Fruit fly (Drosophila melanogaster) whole organism, embryonic: ENCODE results near the gene CG10570.
A peak's percentile ranks its signal among the peaks of the same experiment; 100 is the strongest.

Experiments
- Adf1 ChIP-seq: fragments of 200-800 bp; sonication (Bioruptor generic); IDR thresholded peaks from 2 replicates; pipeline ENCODE4 v1.3.6; 2022; ENCODE audit warnings: missing biosample characterization, missing genetic modification characterization
- Antp ChIP-seq: fragments of 200-800 bp; sonication (Bioruptor generic); optimal IDR thresholded peaks from 3 replicates; lab custom pipeline; 2016; ENCODE audit warnings: missing biosample characterization, missing genetic modification characterization
- Atf3 ChIP-seq: fragments of 200-800 bp; sonication (Bioruptor generic); optimal IDR thresholded peaks from 3 replicates; lab custom pipeline; 2016; ENCODE audit warnings: missing biosample characterization, missing genetic modification characterization
- BtbVII ChIP-seq: fragments of 200-800 bp; sonication (Bioruptor generic); optimal IDR thresholded peaks from 3 replicates; lab custom pipeline; 2017; ENCODE audit warnings: missing biosample characterization, mild to moderate bottlenecking, missing genetic modification characterization
- CG10543 ChIP-seq: fragments of 200-800 bp; sonication (Bioruptor generic); optimal IDR thresholded peaks from 3 replicates; lab custom pipeline; 2017; ENCODE audit warnings: missing biosample characterization, mild to moderate bottlenecking, missing genetic modification characterization, moderate library complexity
- CG11247 ChIP-seq: fragments of 200-800 bp; sonication (Bioruptor generic); IDR thresholded peaks from 2 replicates; pipeline ENCODE4 v1.3.6; 2022; ENCODE audit warnings: missing biosample characterization, missing genetic modification characterization
- CG11504 ChIP-seq: fragments of 200-800 bp; sonication (Bioruptor generic); optimal IDR thresholded peaks from 3 replicates; lab custom pipeline; 2019; ENCODE audit warnings: missing biosample characterization, mild to moderate bottlenecking, missing genetic modification characterization, moderate library complexity
- CG11696 ChIP-seq: fragments of 200-800 bp; sonication (Bioruptor generic); IDR thresholded peaks from 2 replicates; pipeline ENCODE4 v1.3.6; 2022; ENCODE audit warnings: missing biosample characterization, missing genetic modification characterization
- CG11723 ChIP-seq: fragments of 200-800 bp; sonication (Bioruptor generic); optimal IDR thresholded peaks from 2 replicates; lab custom pipeline; 2017; ENCODE audit warnings: missing biosample characterization, mild to moderate bottlenecking, missing genetic modification characterization
- CG13624 ChIP-seq: fragments of 200-800 bp; sonication (Bioruptor generic); optimal IDR thresholded peaks from 2 replicates; lab custom pipeline; 2016; ENCODE audit warnings: missing biosample characterization, missing genetic modification characterization
- CG16815 ChIP-seq: fragments of 200-800 bp; sonication (Bioruptor generic); optimal IDR thresholded peaks from 3 replicates; lab custom pipeline; 2017; ENCODE audit warnings: missing biosample characterization, mild to moderate bottlenecking, missing genetic modification characterization
- CG2120 ChIP-seq: fragments of 200-800 bp; sonication (Bioruptor generic); optimal IDR thresholded peaks from 3 replicates; lab custom pipeline; 2016; ENCODE audit warnings: missing biosample characterization, missing genetic modification characterization
- CG2875 ChIP-seq: fragments of 200-800 bp; sonication (Bioruptor generic); optimal IDR thresholded peaks from 2 replicates; lab custom pipeline; 2017; ENCODE audit warnings: missing biosample characterization, mild to moderate bottlenecking, missing genetic modification characterization, missing genetic modification reagents
- CG32767 ChIP-seq: fragments of 200-800 bp; sonication (Bioruptor generic); IDR thresholded peaks from 2 replicates; pipeline ENCODE4 v1.3.6; 2022; ENCODE audit warnings: missing biosample characterization, missing genetic modification characterization
- CG3407 ChIP-seq: fragments of 200-800 bp; sonication (Bioruptor generic); optimal IDR thresholded peaks from 2 replicates; lab custom pipeline; 2018; ENCODE audit warnings: missing biosample characterization, mild to moderate bottlenecking, missing genetic modification characterization
- CG5953 ChIP-seq: fragments of 200-800 bp; sonication (Bioruptor generic); IDR thresholded peaks from 2 replicates; pipeline ENCODE4 v1.3.6; 2022; ENCODE audit warnings: missing biosample characterization, missing genetic modification characterization
- CG6175 ChIP-seq: fragments of 200-800 bp; sonication (Bioruptor generic); IDR thresholded peaks from 3 replicates; pipeline ENCODE4 v1.3.6; 2022; ENCODE audit warnings: missing biosample characterization, missing genetic modification characterization
- CG7786 ChIP-seq: fragments of 200-800 bp; sonication (Bioruptor generic); optimal IDR thresholded peaks from 2 replicates; lab custom pipeline; 2016; ENCODE audit warnings: missing biosample characterization, missing genetic modification characterization
- CG8765 ChIP-seq: fragments of 200-800 bp; sonication (Bioruptor generic); IDR thresholded peaks from 2 replicates; pipeline ENCODE4 v1.3.6; 2022; ENCODE audit warnings: missing biosample characterization, missing genetic modification characterization
- CG9609 ChIP-seq: fragments of 200-800 bp; sonication (Bioruptor generic); optimal IDR thresholded peaks from 3 replicates; lab custom pipeline; 2016; ENCODE audit warnings: missing biosample characterization, missing genetic modification characterization
- CG9797 ChIP-seq: fragments of 200-800 bp; sonication (Bioruptor generic); optimal IDR thresholded peaks from 3 replicates; lab custom pipeline; 2018; ENCODE audit warnings: missing biosample characterization, mild to moderate bottlenecking, missing genetic modification characterization
- CG9817 ChIP-seq: fragments of 200-800 bp; sonication (Bioruptor generic); optimal IDR thresholded peaks from 2 replicates; lab custom pipeline; 2018; ENCODE audit warnings: missing biosample characterization, mild to moderate bottlenecking, missing genetic modification characterization, moderate library complexity
- CHES-1-like ChIP-seq: fragments of 200-800 bp; sonication (Bioruptor generic); optimal IDR thresholded peaks from 2 replicates; lab custom pipeline; 2016; ENCODE audit warnings: missing biosample characterization, missing genetic modification characterization
- Eip74EF ChIP-seq, 2 experiments: fragments of 200-800 bp in 1 of 2; fragments of >200 bp in 1 of 2; sonication (Bioruptor generic) in 1 of 2; optimal IDR thresholded peaks; 2 replicates each; lab custom pipeline; 2017 to 2019; ENCODE audit warnings: missing biosample characterization in 2 of 2, missing genetic modification characterization in 2 of 2, mild to moderate bottlenecking in 1 of 2, moderate library complexity in 1 of 2
- Gug ChIP-seq: fragments of 200-800 bp; sonication (Bioruptor generic); IDR thresholded peaks from 4 replicates; pipeline ENCODE4 v1.3.6; 2022; ENCODE audit warnings: missing biosample characterization, missing genetic modification characterization
- H15 ChIP-seq: fragments of 200-800 bp; sonication (Bioruptor generic); IDR thresholded peaks from 3 replicates; pipeline ENCODE4 v1.3.6; 2022; ENCODE audit warnings: missing biosample characterization, missing genetic modification characterization
- Hr78 ChIP-seq, 2 experiments: fragments of 200-800 bp in 1 of 2; fragments of >200 bp in 1 of 2; sonication (Bioruptor generic) in 1 of 2; optimal IDR thresholded peaks; 2 replicates each; lab custom pipeline; 2017 to 2019; ENCODE audit warnings: missing biosample characterization in 2 of 2, missing genetic modification characterization in 2 of 2, mild to moderate bottlenecking in 1 of 2, moderate library complexity in 1 of 2
- Lhr ChIP-seq: fragments of 200-800 bp; sonication (Bioruptor generic); optimal IDR thresholded peaks from 3 replicates; lab custom pipeline; 2017; ENCODE audit warnings: mild to moderate bottlenecking, missing biosample characterization, missing genetic modification reagents, missing genetic modification characterization
- Poxn ChIP-seq: fragments of 200-800 bp; sonication (Bioruptor generic); IDR thresholded peaks from 2 replicates; pipeline ENCODE4 v1.3.6; 2022; ENCODE audit warnings: missing biosample characterization, missing genetic modification characterization
- Ptx1 ChIP-seq: fragments of 200-800 bp; sonication (Bioruptor generic); IDR thresholded peaks from 2 replicates; pipeline ENCODE4 v1.3.6; 2022; ENCODE audit warnings: missing biosample characterization, missing genetic modification characterization
- Sin3A ChIP-seq: fragments of >200 bp; optimal IDR thresholded peaks from 2 replicates; lab custom pipeline; 2018
- chinmo ChIP-seq: fragments of 200-800 bp; sonication (Bioruptor generic); IDR thresholded peaks from 4 replicates; pipeline ENCODE4 v1.3.6; 2022; ENCODE audit warnings: missing biosample characterization, missing genetic modification characterization; ENCODE audit not compliant: partially characterized antibody
- emc ChIP-seq: fragments of 200-800 bp; sonication (Bioruptor generic); optimal IDR thresholded peaks from 2 replicates; lab custom pipeline; 2016; ENCODE audit warnings: missing biosample characterization, missing genetic modification characterization
- gcm ChIP-seq: fragments of 200-800 bp; sonication (Bioruptor generic); optimal IDR thresholded peaks from 2 replicates; lab custom pipeline; 2019; ENCODE audit warnings: missing biosample characterization, mild to moderate bottlenecking, missing genetic modification characterization, moderate library complexity
- gcm2 ChIP-seq: fragments of 200-800 bp; sonication (Bioruptor generic); optimal IDR thresholded peaks from 2 replicates; lab custom pipeline; 2016; ENCODE audit warnings: missing biosample characterization, missing genetic modification characterization
- grn ChIP-seq: fragments of 200-800 bp; sonication (Bioruptor generic); optimal IDR thresholded peaks from 3 replicates; lab custom pipeline; 2017; ENCODE audit warnings: missing biosample characterization, missing genetic modification characterization
- gsb ChIP-seq: fragments of 200-800 bp; sonication (Bioruptor generic); IDR thresholded peaks from 2 replicates; pipeline ENCODE4 v1.3.6; 2022; ENCODE audit warnings: missing biosample characterization, missing genetic modification characterization
- hbn ChIP-seq: fragments of 200-800 bp; sonication (Bioruptor generic); IDR thresholded peaks from 2 replicates; pipeline ENCODE4 v1.3.6; 2022; ENCODE audit warnings: missing biosample characterization, missing genetic modification characterization; ENCODE audit not compliant: partially characterized antibody
- kah ChIP-seq: fragments of 200-800 bp; sonication (Bioruptor generic); optimal IDR thresholded peaks from 2 replicates; lab custom pipeline; 2018; ENCODE audit warnings: missing biosample characterization, mild to moderate bottlenecking, missing genetic modification characterization
- lab ChIP-seq: fragments of 200-800 bp; sonication (Bioruptor generic); optimal IDR thresholded peaks from 3 replicates; lab custom pipeline; 2017; ENCODE audit warnings: missing biosample characterization, missing genetic modification characterization, mild to moderate bottlenecking, moderate library complexity, missing genetic modification reagents
- lmd ChIP-seq: fragments of 200-800 bp; sonication (Bioruptor generic); IDR thresholded peaks from 2 replicates; pipeline ENCODE4 v1.3.6; 2022; ENCODE audit warnings: missing biosample characterization, missing genetic modification characterization
- nom ChIP-seq: fragments of 200-800 bp; sonication (Bioruptor generic); optimal IDR thresholded peaks from 2 replicates; lab custom pipeline; 2017; ENCODE audit warnings: missing biosample characterization, missing genetic modification characterization, mild to moderate bottlenecking, moderate library complexity, missing genetic modification reagents
- onecut ChIP-seq: fragments of 200-800 bp; sonication (Bioruptor generic); IDR thresholded peaks from 2 replicates; pipeline ENCODE4 v1.3.6; 2022; ENCODE audit warnings: missing biosample characterization, missing genetic modification characterization
- pb ChIP-seq: fragments of 200-800 bp; sonication (Bioruptor generic); optimal IDR thresholded peaks from 3 replicates; lab custom pipeline; 2016; ENCODE audit warnings: missing biosample characterization, missing genetic modification characterization
- ranshi ChIP-seq: fragments of 200-800 bp; sonication (Bioruptor generic); IDR thresholded peaks from 2 replicates; pipeline ENCODE4 v1.3.6; 2022; ENCODE audit warnings: missing biosample characterization, missing genetic modification characterization
- rib ChIP-seq: fragments of 200-800 bp; sonication (Bioruptor generic); IDR thresholded peaks from 2 replicates; pipeline ENCODE4 v1.3.6; 2022; ENCODE audit warnings: missing biosample characterization, missing genetic modification characterization
- so ChIP-seq: fragments of 200-800 bp; sonication (Bioruptor generic); IDR thresholded peaks from 3 replicates; pipeline ENCODE4 v1.3.6; 2022; ENCODE audit warnings: missing biosample characterization, missing genetic modification characterization
- sug ChIP-seq: fragments of 200-800 bp; optimal IDR thresholded peaks from 2 replicates; lab custom pipeline; 2019; ENCODE audit warnings: missing biosample characterization, mild to moderate bottlenecking, missing genetic modification characterization, moderate library complexity
- trem ChIP-seq: fragments of 200-800 bp; optimal IDR thresholded peaks from 3 replicates; lab custom pipeline; 2019; ENCODE audit warnings: missing biosample characterization, mild to moderate bottlenecking, missing genetic modification characterization, moderate library complexity
- tx ChIP-seq: fragments of 200-800 bp; sonication (Bioruptor generic); optimal IDR thresholded peaks from 2 replicates; lab custom pipeline; 2016; ENCODE audit warnings: missing biosample characterization, missing genetic modification characterization
- zen2 ChIP-seq: fragments of 200-800 bp; sonication (Bioruptor generic); IDR thresholded peaks from 3 replicates; pipeline ENCODE4 v1.3.6; 2022; ENCODE audit warnings: missing biosample characterization, missing genetic modification characterization; ENCODE audit not compliant: partially characterized antibody

The CG10570 gene

DNA sequence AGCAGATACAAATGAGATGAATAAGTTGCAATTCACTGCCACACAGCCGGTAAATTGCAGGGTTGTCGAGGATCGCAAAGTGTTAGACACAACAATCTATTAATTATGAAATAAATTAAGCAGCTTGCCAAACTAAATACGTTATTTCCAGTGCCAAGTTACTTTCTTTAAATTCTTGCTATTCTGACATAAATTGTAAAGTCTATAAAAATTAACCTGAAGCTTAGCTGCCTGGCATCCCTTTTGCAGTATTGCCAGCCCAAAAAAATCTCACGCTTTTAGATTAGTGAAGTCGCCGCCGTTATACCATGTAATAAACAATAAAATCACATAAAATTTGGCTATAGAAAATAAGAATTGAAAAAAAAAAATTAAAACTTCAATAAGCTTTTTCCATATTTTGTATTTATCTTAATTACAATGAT, 46.6 kb upstream of the CG10570 start (continued):
- TF ChIP-seq Atf3 (GFP tag; lab: Kevin White, UChicago) (peak; percentile 81), so (peak; percentile 76; the same call in 2 of the 3 replicates), H15 (GFP tag; lab: Robert Waterston, UW) (peak; percentile 88), Antp (peak; percentile 69), Lhr (peak; percentile 74), CG2875 (GFP tag; lab: Kevin White, UChicago) (peak; percentile 76), CHES-1-like (peak; percentile 85), gcm2 (GFP tag; lab: Kevin White, UChicago) (peak; percentile 85), CG16815 (GFP tag; lab: Kevin White, UChicago) (peak; percentile 80), CG32767 (GFP tag; lab: Robert Waterston, UW) (peak; percentile 89), CG13624 (peak; percentile 72), tx (GFP tag; lab: Kevin White, UChicago) (peak; percentile 82), trem (tag; lab: Kevin White, UChicago) (peak; percentile 80), rib (GFP tag; lab: Robert Waterston, UW) (peak; percentile 59; the same call in 1 of the 2 replicates), kah (GFP tag; lab: Kevin White, UChicago) (peak; percentile 82), nom (peak; percentile 90), CG7786 (peak; percentile 88), CG11504 (peak; percentile 93), CG8765 (GFP tag; lab: Robert Waterston, UW) (peak; percentile 76), CG9817 (tag; lab: Kevin White, UChicago) (peak; percentile 95), gsb (GFP tag; lab: Robert Waterston, UW) (peak; percentile 82), CG5953 (GFP tag; lab: Robert Waterston, UW) (peak; percentile 71), chinmo (GFP tag; lab: Robert Waterston, UW) (no peak), onecut (GFP tag; lab: Robert Waterston, UW) (peak; percentile 86), pb (peak; percentile 53), CG9609 (GFP tag; lab: Kevin White, UChicago) (peak; percentile 88), CG3407 (peak; percentile 82), zen2 (GFP tag; lab: Robert Waterston, UW) (no peak), CG9797 (GFP tag; lab: Kevin White, UChicago) (peak; percentile 0), lmd (GFP tag; lab: Robert Waterston, UW) (peak; percentile 84), Poxn (GFP tag; lab: Robert Waterston, UW) (peak; percentile 74), emc (peak; percentile 38), CG10543 (GFP tag; lab: Kevin White, UChicago) (peak; percentile 89), gcm (peak; percentile 89), CG11723 (peak; percentile 76), CG11247 (GFP tag; lab: Robert Waterston, UW) (peak; percentile 81), sug (peak; percentile 84), CG11696 (peak; percentile 86), CG6175 (GFP tag; lab: Robert Waterston, UW) (peak; percentile 84; the same call in 2 of the 3 replicates), Eip74EF (GFP tag; optimal IDR thresholded peaks at IDR 0.05; lab: Kevin White, UChicago) (no peak), Sin3A (lab: Kevin White, UChicago) (no peak), lab (peak; percentile 95), Adf1 (GFP tag; lab: Robert Waterston, UW) (peak; percentile 64), Gug (GFP tag; lab: Robert Waterston, UW) (peak; percentile 86), hbn (GFP tag; lab: Robert Waterston, UW) (no peak), grn (GFP tag; lab: Kevin White, UChicago) (peak; percentile 8), ranshi (peak; percentile 87), BtbVII (GFP tag; lab: Kevin White, UChicago) (peak; percentile 88), CG2120 (GFP tag; lab: Kevin White, UChicago) (peak; percentile 95), Ptx1 (peak; percentile 88), Hr78 (GFP tag; optimal IDR thresholded peaks at IDR 0.05; lab: Kevin White, UChicago) (no peak)
